Fruit fly (Drosophila melanogaster) whole organism, embryonic: ENCODE measurements around the gene ppk17.

Source experiments
- CG6689 ChIP-seq: fragments of 200-800 bp; sonication (Bioruptor generic); IDR thresholded peaks from 2 replicates; pipeline ENCODE4 v1.3.6; 2022; ENCODE audit warnings: missing biosample characterization, missing genetic modification characterization
- chif ChIP-seq, 2 experiments: fragments of 200-800 bp; sonication (Bioruptor generic); optimal IDR thresholded peaks; 3 replicates each; lab custom pipeline; 2016; ENCODE audit warnings: missing biosample characterization in 2 of 2, missing genetic modification characterization in 2 of 2
- dati ChIP-seq: fragments of 200-800 bp; sonication (Bioruptor generic); IDR thresholded peaks from 2 replicates; pipeline ENCODE4 v1.3.6; 2022; ENCODE audit warnings: missing biosample characterization, missing genetic modification characterization

DNA sequence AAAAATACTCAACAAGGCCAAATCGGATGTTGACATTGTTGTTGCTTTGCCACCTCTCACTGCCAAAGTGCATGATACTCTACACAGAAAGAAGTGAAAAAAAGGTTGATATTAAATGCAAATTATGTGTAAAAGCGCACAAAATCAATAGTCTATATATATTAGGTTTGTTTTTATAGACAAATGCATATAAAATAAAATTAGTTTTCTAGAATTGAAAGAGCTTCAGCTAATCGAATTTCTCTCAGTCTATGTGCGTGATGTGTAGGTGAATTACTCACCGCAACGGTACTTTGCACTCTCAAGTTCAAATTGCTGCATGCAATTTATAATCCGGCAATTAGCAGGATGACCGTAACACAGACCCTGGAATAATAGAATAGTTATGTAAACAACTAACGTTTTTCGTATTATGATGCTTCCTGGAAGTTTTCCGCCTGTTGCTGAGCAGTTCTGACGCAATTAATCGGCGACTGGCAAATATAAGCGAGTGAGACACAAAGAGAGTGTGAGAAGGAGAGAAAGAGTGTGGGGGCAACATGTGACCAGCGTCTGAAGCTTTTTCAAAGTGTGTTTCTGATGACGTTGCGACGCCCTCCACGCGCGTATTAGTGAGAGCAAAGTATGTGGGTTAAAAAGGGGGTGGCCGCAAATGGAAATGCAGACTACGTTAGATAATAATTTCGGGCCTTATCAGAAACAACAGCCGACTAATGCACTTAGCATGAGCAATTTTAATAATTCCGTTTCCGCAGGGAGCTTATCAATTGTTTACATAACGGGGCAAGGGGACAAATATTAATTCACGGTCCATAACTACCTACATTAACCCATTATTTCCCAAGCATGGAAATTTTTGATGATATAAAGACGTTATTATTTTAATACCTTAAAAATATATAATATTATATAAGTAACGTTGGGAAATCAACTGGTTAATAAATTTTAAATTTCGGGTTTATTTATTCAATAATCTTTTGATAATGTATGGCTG is 39.4 kb downstream of the ppk17 start:
- TF ChIP-seq chif (GFP tag; optimal IDR thresholded peaks at IDR 0.05; lab: Kevin White, UChicago) (peak; percentile 59 to 87), CG6689 (GFP tag; lab: Robert Waterston, UW) (peak; percentile 96), dati (GFP tag; lab: Robert Waterston, UW) (peak; percentile 91)
